Worm (Caenorhabditis elegans) whole organism, L1 larva: ENCODE measurements around the gene basl-1.

Experiments
- C04F5.9 ChIP-seq: sonication (generic microtip); optimal IDR thresholded peaks from 2 replicates; lab custom pipeline; 2016; ENCODE audit warnings: missing genetic modification characterization, missing compliant biosample characterization
- C34B4.2 ChIP-seq: sonication (generic microtip); optimal IDR thresholded peaks from 2 replicates; lab custom pipeline; 2017; ENCODE audit warnings: mild to moderate bottlenecking, missing genetic modification characterization, missing compliant biosample characterization
- F16B12.6 ChIP-seq: fragments of 150-350 bp; optimal IDR thresholded peaks from 2 replicates; lab custom pipeline; 2014; ENCODE audit warnings: missing biosample characterization, missing genetic modification characterization
- Y116A8C.19 ChIP-seq: sonication (generic microtip); optimal IDR thresholded peaks from 2 replicates; lab custom pipeline; 2016; ENCODE audit warnings: missing compliant biosample characterization, missing genetic modification characterization, borderline replicate concordance
- ama-1 ChIP-seq: fragments of 150-350 bp; optimal IDR thresholded peaks from 2 replicates; lab custom pipeline; 2014
- ceh-88 ChIP-seq: fragments of 200-800 bp; sonication (Bioruptor generic); IDR thresholded peaks from 2 replicates; pipeline ENCODE4 v1.3.6; 2022; ENCODE audit warnings: missing genetic modification characterization, missing compliant biosample characterization
- ceh-90 ChIP-seq: sonication (generic microtip); optimal IDR thresholded peaks from 2 replicates; lab custom pipeline; 2016; ENCODE audit warnings: missing genetic modification characterization, missing compliant biosample characterization
- dsc-1 ChIP-seq: sonication (generic microtip); optimal IDR thresholded peaks from 2 replicates; lab custom pipeline; 2016; ENCODE audit warnings: mild to moderate bottlenecking, missing genetic modification characterization, missing compliant biosample characterization
- efl-1 ChIP-seq, 4 experiments: fragments of 150-350 bp; optimal IDR thresholded peaks in 3 of 4; peaks in 1 of 4; 1 replicate in 1 of 4; 2 replicates in 3 of 4; lab custom pipeline; 2014; ENCODE audit warnings: missing biosample characterization in 2 of 4, missing genetic modification characterization in 2 of 4, missing genetic modification reagents in 2 of 4
- egl-27 ChIP-seq, 2 experiments: fragments of 150-350 bp in 1 of 2; sonication (generic microtip); optimal IDR thresholded peaks; 3 replicates each; lab custom pipeline; 2017 to 2018; ENCODE audit warnings: missing biosample characterization in 2 of 2, missing genetic modification characterization in 2 of 2, missing genetic modification reagents in 2 of 2
- elt-2 ChIP-seq: sonication (generic microtip); optimal IDR thresholded peaks from 2 replicates; lab custom pipeline; 2016; ENCODE audit warnings: missing genetic modification characterization, mild to moderate bottlenecking, inconsistent platforms, missing compliant biosample characterization, missing genetic modification reagents
- elt-3 ChIP-seq, 6 experiments: fragments of 150-350 bp in 1 of 6; sonication (generic microtip); optimal IDR thresholded peaks; 2 replicates each; lab custom pipeline; 2017 to 2018; ENCODE audit warnings: missing biosample characterization in 6 of 6, missing genetic modification characterization in 6 of 6, inconsistent platforms in 1 of 6
- fkh-4 ChIP-seq: sonication (generic microtip); optimal IDR thresholded peaks from 2 replicates; lab custom pipeline; 2016; ENCODE audit warnings: missing compliant biosample characterization, missing genetic modification characterization, borderline replicate concordance
- fkh-8 ChIP-seq: sonication (generic microtip); optimal IDR thresholded peaks from 2 replicates; lab custom pipeline; 2016; ENCODE audit warnings: mild to moderate bottlenecking, missing genetic modification characterization, missing compliant biosample characterization
- fos-1 ChIP-seq: fragments of 150-350 bp; optimal IDR thresholded peaks from 2 replicates; lab custom pipeline; 2014; ENCODE audit warnings: missing biosample characterization, missing genetic modification characterization
- hlh-17 ChIP-seq: fragments of 200-800 bp; sonication (Bioruptor generic); optimal IDR thresholded peaks from 2 replicates; lab custom pipeline; 2018; ENCODE audit warnings: missing genetic modification characterization, mild to moderate bottlenecking, missing compliant biosample characterization, moderate library complexity, borderline replicate concordance
- hlh-4 ChIP-seq: sonication (generic microtip); optimal IDR thresholded peaks from 2 replicates; lab custom pipeline; 2016; ENCODE audit warnings: mild to moderate bottlenecking, missing genetic modification characterization, missing compliant biosample characterization
- irx-1 ChIP-seq: sonication (generic microtip); optimal IDR thresholded peaks from 2 replicates; lab custom pipeline; 2016; ENCODE audit warnings: missing genetic modification characterization, missing compliant biosample characterization
- lin-13 ChIP-seq: fragments of 150-350 bp; optimal IDR thresholded peaks from 2 replicates; lab custom pipeline; 2014; ENCODE audit warnings: missing biosample characterization, missing genetic modification reagents, missing genetic modification characterization
- mab-9 ChIP-seq: fragments of 200-800 bp; sonication (Bioruptor generic); IDR thresholded peaks from 2 replicates; pipeline ENCODE4 v1.3.6; 2022; ENCODE audit warnings: missing genetic modification reagents, missing genetic modification characterization, missing compliant biosample characterization
- mdl-1 ChIP-seq, 2 experiments: fragments of 150-350 bp; optimal IDR thresholded peaks; 2 replicates each; lab custom pipeline; 2014 to 2017; ENCODE audit warnings: missing biosample characterization in 2 of 2, missing genetic modification characterization in 2 of 2, inconsistent platforms in 1 of 2
- mef-2 ChIP-seq: fragments of 150-350 bp; optimal IDR thresholded peaks from 2 replicates; lab custom pipeline; 2014; ENCODE audit warnings: missing biosample characterization, missing genetic modification characterization
- nhr-11 ChIP-seq: fragments of 150-350 bp; optimal IDR thresholded peaks from 2 replicates; lab custom pipeline; 2014; ENCODE audit warnings: missing biosample characterization, missing genetic modification characterization
- nhr-12 ChIP-seq: sonication (generic microtip); optimal IDR thresholded peaks from 2 replicates; lab custom pipeline; 2017; ENCODE audit warnings: missing biosample characterization, missing genetic modification characterization
- nhr-20 ChIP-seq: sonication (generic microtip); optimal IDR thresholded peaks from 2 replicates; lab custom pipeline; 2016; ENCODE audit warnings: mild to moderate bottlenecking, missing genetic modification characterization, missing compliant biosample characterization
- nhr-28 ChIP-seq: fragments of 150-350 bp; optimal IDR thresholded peaks from 2 replicates; lab custom pipeline; 2014; ENCODE audit warnings: missing biosample characterization, missing genetic modification characterization
- nhr-77 ChIP-seq: fragments of 150-350 bp; optimal IDR thresholded peaks from 2 replicates; lab custom pipeline; 2014; ENCODE audit warnings: missing biosample characterization, missing genetic modification characterization
- nhr-84 ChIP-seq: sonication (generic microtip); optimal IDR thresholded peaks from 2 replicates; lab custom pipeline; 2017; ENCODE audit warnings: missing biosample characterization, missing genetic modification characterization
- nhr-90 ChIP-seq: sonication (generic microtip); optimal IDR thresholded peaks from 2 replicates; lab custom pipeline; 2016; ENCODE audit warnings: mild to moderate bottlenecking, missing genetic modification characterization, missing compliant biosample characterization; ENCODE audit not compliant: poor library complexity
- pag-3 ChIP-seq: sonication (generic microtip); optimal IDR thresholded peaks from 2 replicates; lab custom pipeline; 2017; ENCODE audit warnings: missing genetic modification characterization, mild to moderate bottlenecking, missing compliant biosample characterization, antibody characterized with exemption, borderline replicate concordance; ENCODE audit not compliant: insufficient read depth
- snpc-4 ChIP-seq: fragments of 150-350 bp; optimal IDR thresholded peaks from 2 replicates; lab custom pipeline; 2014; ENCODE audit warnings: missing biosample characterization, missing genetic modification characterization
- snu-23 ChIP-seq: sonication (generic microtip); optimal IDR thresholded peaks from 2 replicates; lab custom pipeline; 2016; ENCODE audit warnings: missing genetic modification characterization, missing compliant biosample characterization
- tbx-2 ChIP-seq: sonication (generic microtip); optimal IDR thresholded peaks from 2 replicates; lab custom pipeline; 2016; ENCODE audit warnings: missing genetic modification characterization, missing compliant biosample characterization
- tlp-1 ChIP-seq: fragments of 150-350 bp; optimal IDR thresholded peaks from 2 replicates; lab custom pipeline; 2014; ENCODE audit warnings: missing biosample characterization, missing genetic modification characterization
- unc-130 ChIP-seq: fragments of 150-350 bp; optimal IDR thresholded peaks from 2 replicates; lab custom pipeline; 2017; ENCODE audit warnings: missing biosample characterization, missing genetic modification characterization, inconsistent platforms
- unc-62 ChIP-seq: fragments of 150-350 bp; optimal IDR thresholded peaks from 2 replicates; lab custom pipeline; 2014; ENCODE audit warnings: missing biosample characterization, missing genetic modification reagents, missing genetic modification characterization
- unc-86 ChIP-seq: sonication (generic microtip); optimal IDR thresholded peaks from 2 replicates; lab custom pipeline; 2016; ENCODE audit warnings: missing genetic modification characterization, missing compliant biosample characterization
- unc-98 ChIP-seq: fragments of 200-800 bp; sonication (Bioruptor generic); IDR thresholded peaks from 2 replicates; pipeline ENCODE4 v1.3.6; 2022; ENCODE audit warnings: missing genetic modification characterization, missing compliant biosample characterization
- vab-15 ChIP-seq: sonication (generic microtip); optimal IDR thresholded peaks from 2 replicates; lab custom pipeline; 2017; ENCODE audit warnings: missing genotype, mild to moderate bottlenecking, missing genetic modification characterization, missing compliant biosample characterization
- xbp-1 ChIP-seq: sonication (generic microtip); optimal IDR thresholded peaks from 2 replicates; lab custom pipeline; 2016; ENCODE audit warnings: missing genetic modification characterization, missing compliant biosample characterization
- zag-1 ChIP-seq: fragments of 150-350 bp; optimal IDR thresholded peaks from 2 replicates; lab custom pipeline; 2014; ENCODE audit warnings: missing biosample characterization, missing genetic modification characterization
- ztf-11 ChIP-seq, 2 experiments: sonication (generic microtip); optimal IDR thresholded peaks; 2 replicates each; lab custom pipeline; 2016 to 2017; ENCODE audit warnings: missing genetic modification characterization in 2 of 2, missing biosample characterization in 1 of 2, missing compliant biosample characterization in 1 of 2

Gene basl-1

DNA sequence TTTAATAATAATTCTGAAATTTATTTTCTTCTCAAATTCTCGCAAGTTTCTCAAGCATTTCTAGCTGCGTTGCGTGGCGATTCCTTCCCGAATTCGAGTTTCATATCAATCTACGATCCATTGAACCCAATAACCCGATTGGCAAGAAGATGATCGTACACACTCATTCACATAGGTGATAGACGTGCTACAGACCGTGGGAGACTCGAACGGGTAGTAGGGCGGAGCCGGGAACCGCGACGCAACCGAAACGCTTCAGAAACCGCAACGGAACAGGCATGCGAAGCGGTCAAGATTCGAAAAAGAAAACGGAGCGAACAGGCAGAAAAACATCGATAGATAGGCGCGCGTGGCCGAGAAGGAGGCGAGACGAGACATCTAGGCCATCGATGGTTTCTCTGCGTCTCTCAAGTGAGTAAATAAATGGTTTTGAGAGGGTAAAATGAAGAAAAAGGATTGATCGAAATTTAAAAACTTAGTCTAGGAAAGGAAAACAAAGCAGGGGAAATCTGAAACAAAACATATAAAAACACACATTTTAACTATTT, 11.2 kb upstream of the basl-1 start, which contains the start of gene madf-11 (continued):
- TF ChIP-seq unc-62 (GFP tag; lab: Kevin White, UChicago) (no peak), F16B12.6 (peak; percentile 23), fos-1 (no peak), elt-2 (tag; lab: Kevin White, UChicago) (no peak), egl-27 (tag; optimal IDR thresholded peaks at IDR 0.05; lab: Kevin White, UChicago) (no peak), dsc-1 (tag; lab: Kevin White, UChicago) (no peak), unc-86 (tag; lab: Kevin White, UChicago) (peak; percentile 41), nhr-28 (no peak), snu-23 (GFP tag; lab: Kevin White, UChicago) (peak; percentile 75), xbp-1 (peak; percentile 58), irx-1 (tag; lab: Kevin White, UChicago) (peak; percentile 10), nhr-20 (peak; percentile 59), efl-1 (optimal IDR thresholded peaks at IDR 0.05; lab: Kevin White, UChicago) (peak; percentile 77 to 88), efl-1 (GFP tag; optimal IDR thresholded peaks at IDR 0.05 in 1 of 2; lab: Kevin White, UChicago) (peak; percentile 74 to 97), zag-1 (tag; lab: Kevin White, UChicago) (no peak), nhr-11 (no peak), lin-13 (GFP tag; lab: Kevin White, UChicago) (peak; percentile 62), ztf-11 (tag; optimal IDR thresholded peaks at IDR 0.05; lab: Kevin White, UChicago) (peak in 1 of 2 experiments; percentile 69), C04F5.9 (tag; lab: Kevin White, UChicago) (peak; percentile 29), nhr-77 (tag; lab: Kevin White, UChicago) (no peak), ceh-90 (tag; lab: Kevin White, UChicago) (peak; percentile 73), mdl-1 (tag; optimal IDR thresholded peaks at IDR 0.05; lab: Kevin White, UChicago) (peak in 1 of 2 experiments; percentile 70), tlp-1 (no peak), fkh-4 (no peak), tbx-2 (tag; lab: Kevin White, UChicago) (peak; percentile 68), vab-15 (tag; lab: Kevin White, UChicago) (no peak), mab-9 (GFP tag; lab: Robert Waterston, UW) (no peak), nhr-84 (no peak), nhr-12 (no peak), ceh-88 (GFP tag; lab: Robert Waterston, UW) (no peak), C34B4.2 (tag; lab: Kevin White, UChicago) (no peak), unc-98 (GFP tag; lab: Robert Waterston, UW) (no peak), unc-130 (tag; lab: Kevin White, UChicago) (peak; percentile 68)

DNA sequence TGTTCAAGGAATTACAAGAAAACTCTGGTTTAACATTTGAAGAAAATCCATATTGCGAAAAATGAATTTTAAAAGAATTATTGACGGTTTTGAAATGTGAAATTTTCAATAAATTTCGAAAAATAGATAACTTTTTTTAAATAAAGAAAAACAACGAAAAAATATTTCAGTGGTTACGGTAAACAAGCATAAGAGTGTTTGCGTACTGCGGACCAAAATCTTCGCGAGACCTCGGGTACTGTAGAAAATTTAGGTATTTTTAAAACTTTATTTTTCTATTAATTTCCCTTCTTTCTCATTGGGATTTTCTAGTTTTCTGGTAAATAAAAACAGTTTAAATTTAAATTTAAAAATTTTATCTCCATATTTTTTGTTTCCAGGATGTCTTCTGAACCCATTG, 10.7 kb upstream of the basl-1 start, which contains the start of gene xnd-1:
Gene xnd-1 (plus strand): TSS at position 381 of the 400 bp plus-strand sequence.
- TF ChIP-seq snpc-4 (tag; lab: Kevin White, UChicago) (no peak), mef-2 (tag; lab: Kevin White, UChicago) (no peak), Y116A8C.19 (tag; lab: Kevin White, UChicago) (no peak), ama-1 (lab: Kevin White, UChicago) (no peak), nhr-12 (no peak), hlh-17 (GFP tag; lab: Kevin White, UChicago) (no peak), elt-3 (tag; optimal IDR thresholded peaks at IDR 0.05; lab: Kevin White, UChicago) (no peak), unc-62 (GFP tag; lab: Kevin White, UChicago) (no peak), nhr-90 (no peak), egl-27 (tag; optimal IDR thresholded peaks at IDR 0.05; lab: Kevin White, UChicago) (no peak), fkh-4 (no peak), mab-9 (GFP tag; lab: Robert Waterston, UW) (no peak), hlh-4 (tag; lab: Kevin White, UChicago) (no peak), pag-3 (tag; lab: Kevin White, UChicago) (no peak), fkh-8 (tag; lab: Kevin White, UChicago) (no peak)
